Fruit fly (Drosophila melanogaster) whole organism, prepupa: ENCODE measurements around the gene CG7766.

ENCODE experiments used
- Blimp-1 ChIP-seq: fragments of 200-800 bp; sonication (Bioruptor generic); optimal IDR thresholded peaks from 3 replicates; lab custom pipeline; 2017; ENCODE audit warnings: missing biosample characterization, missing genetic modification characterization, mild to moderate bottlenecking, moderate library complexity, missing genetic modification reagents
- CG10631 ChIP-seq: fragments of 200-800 bp; sonication (Bioruptor generic); optimal IDR thresholded peaks from 2 replicates; lab custom pipeline; 2016; ENCODE audit warnings: missing biosample characterization, missing genetic modification characterization
- CG10669 ChIP-seq: fragments of 200-800 bp; sonication (Bioruptor generic); optimal IDR thresholded peaks from 3 replicates; lab custom pipeline; 2018; ENCODE audit warnings: missing biosample characterization, mild to moderate bottlenecking, missing genetic modification characterization, moderate library complexity
- CG11294 ChIP-seq: fragments of 200-800 bp; sonication (Bioruptor generic); IDR thresholded peaks from 2 replicates; pipeline ENCODE4 v1.3.6; 2022; ENCODE audit warnings: missing biosample characterization, missing genetic modification characterization
- CG11762 ChIP-seq: fragments of 200-800 bp; sonication (Bioruptor generic); optimal IDR thresholded peaks from 3 replicates; lab custom pipeline; 2016; ENCODE audit warnings: missing biosample characterization, missing genetic modification characterization; ENCODE audit not compliant: insufficient read depth
- CG11902 ChIP-seq: fragments of 200-800 bp; sonication (Bioruptor generic); optimal IDR thresholded peaks from 3 replicates; lab custom pipeline; 2016; ENCODE audit warnings: missing biosample characterization, missing genetic modification characterization
- CG15336 ChIP-seq: fragments of 200-800 bp; sonication (Bioruptor generic); IDR thresholded peaks from 2 replicates; pipeline ENCODE4 v1.3.6; 2022; ENCODE audit warnings: missing biosample characterization, missing genetic modification characterization
- CG1621 ChIP-seq: fragments of 200-800 bp; sonication (Bioruptor generic); optimal IDR thresholded peaks from 3 replicates; lab custom pipeline; 2018; ENCODE audit warnings: missing biosample characterization, mild to moderate bottlenecking, missing genetic modification characterization
- CG3032 ChIP-seq: fragments of 200-800 bp; optimal IDR thresholded peaks from 2 replicates; lab custom pipeline; 2019; ENCODE audit warnings: missing biosample characterization, mild to moderate bottlenecking, missing genetic modification characterization, moderate library complexity
- CG31627 ChIP-seq: fragments of 200-800 bp; sonication (Bioruptor generic); optimal IDR thresholded peaks from 3 replicates; lab custom pipeline; 2016; ENCODE audit warnings: missing biosample characterization, missing genetic modification characterization
- CG32006 ChIP-seq: fragments of 200-800 bp; sonication (Bioruptor generic); optimal IDR thresholded peaks from 3 replicates; lab custom pipeline; 2017; ENCODE audit warnings: missing biosample characterization, mild to moderate bottlenecking, missing genetic modification characterization
- CG34406 ChIP-seq: fragments of 200-800 bp; sonication (Bioruptor generic); optimal IDR thresholded peaks from 3 replicates; lab custom pipeline; 2016; ENCODE audit warnings: missing biosample characterization, missing genetic modification characterization
- CG3919 ChIP-seq: fragments of 200-800 bp; sonication (Bioruptor generic); optimal IDR thresholded peaks from 3 replicates; lab custom pipeline; 2016; ENCODE audit warnings: missing biosample characterization, missing genetic modification characterization
- CG4318 ChIP-seq: fragments of 200-800 bp; sonication (Bioruptor generic); optimal IDR thresholded peaks from 3 replicates; lab custom pipeline; 2017; ENCODE audit warnings: missing biosample characterization, mild to moderate bottlenecking, missing genetic modification characterization
- CG6163 ChIP-seq: fragments of 200-800 bp; sonication (Bioruptor generic); IDR thresholded peaks from 3 replicates; pipeline ENCODE4 v1.3.6; 2022; ENCODE audit warnings: missing biosample characterization, missing genetic modification characterization
- CG6276 ChIP-seq: fragments of 200-800 bp; sonication (Bioruptor generic); optimal IDR thresholded peaks from 2 replicates; lab custom pipeline; 2017; ENCODE audit warnings: missing biosample characterization, mild to moderate bottlenecking, missing genetic modification characterization
- CG6792 ChIP-seq: fragments of 200-800 bp; sonication (Bioruptor generic); optimal IDR thresholded peaks from 3 replicates; lab custom pipeline; 2016; ENCODE audit warnings: missing biosample characterization, missing genetic modification characterization
- CG6808 ChIP-seq: fragments of 200-800 bp; sonication (Bioruptor generic); optimal IDR thresholded peaks from 3 replicates; lab custom pipeline; 2017; ENCODE audit warnings: missing biosample characterization, missing genetic modification characterization, mild to moderate bottlenecking, moderate library complexity, missing genetic modification reagents
- CG6854 ChIP-seq: fragments of 200-800 bp; sonication (Bioruptor generic); optimal IDR thresholded peaks from 2 replicates; lab custom pipeline; 2017; ENCODE audit warnings: missing biosample characterization, mild to moderate bottlenecking, missing genetic modification characterization
- CG8119 ChIP-seq: fragments of 200-800 bp; sonication (Bioruptor generic); IDR thresholded peaks from 3 replicates; pipeline ENCODE4 v1.3.6; 2022; ENCODE audit warnings: missing biosample characterization, missing genetic modification characterization
- CG8319 ChIP-seq: fragments of 200-800 bp; sonication (Bioruptor generic); optimal IDR thresholded peaks from 3 replicates; lab custom pipeline; 2016; ENCODE audit warnings: missing biosample characterization, missing genetic modification characterization
- CG8632 ChIP-seq: fragments of 200-800 bp; sonication (Bioruptor generic); optimal IDR thresholded peaks from 3 replicates; lab custom pipeline; 2016; ENCODE audit warnings: missing biosample characterization, missing genetic modification characterization
- Eip75B ChIP-seq: fragments of 200-800 bp; sonication (Bioruptor generic); optimal IDR thresholded peaks from 3 replicates; lab custom pipeline; 2016; ENCODE audit warnings: missing biosample characterization, missing genetic modification characterization
- Eip93F ChIP-seq: fragments of 200-800 bp; sonication (Bioruptor generic); optimal IDR thresholded peaks from 2 replicates; lab custom pipeline; 2016; ENCODE audit warnings: missing biosample characterization, mild to moderate bottlenecking, missing genetic modification characterization
- Ets96B ChIP-seq: fragments of 200-800 bp; optimal IDR thresholded peaks from 2 replicates; lab custom pipeline; 2019; ENCODE audit warnings: missing biosample characterization, mild to moderate bottlenecking, missing genetic modification characterization, moderate library complexity
- Gug ChIP-seq: fragments of 200-800 bp; sonication (Bioruptor generic); IDR thresholded peaks from 2 replicates; pipeline ENCODE4 v1.3.6; 2022; ENCODE audit warnings: missing biosample characterization, missing genetic modification characterization
- Hr38 ChIP-seq: sonication (Bioruptor generic); optimal IDR thresholded peaks from 2 replicates; lab custom pipeline; 2016; ENCODE audit warnings: missing biosample characterization, missing genetic modification characterization
- Hr4 ChIP-seq: fragments of 200-800 bp; sonication (Bioruptor generic); optimal IDR thresholded peaks from 3 replicates; lab custom pipeline; 2016; ENCODE audit warnings: missing biosample characterization, missing genetic modification characterization
- Lpt ChIP-seq: fragments of 200-800 bp; sonication (Bioruptor generic); optimal IDR thresholded peaks from 3 replicates; lab custom pipeline; 2016; ENCODE audit warnings: missing biosample characterization, missing genetic modification characterization
- OdsH ChIP-seq: fragments of 200-800 bp; sonication (Bioruptor generic); optimal IDR thresholded peaks from 3 replicates; lab custom pipeline; 2016; ENCODE audit warnings: missing biosample characterization, missing genetic modification characterization
- Smox ChIP-seq: fragments of 200-800 bp; sonication (Bioruptor generic); optimal IDR thresholded peaks from 3 replicates; lab custom pipeline; 2016; ENCODE audit warnings: missing biosample characterization, missing genetic modification characterization
- Sox14 ChIP-seq: fragments of 200-800 bp; sonication (Bioruptor generic); optimal IDR thresholded peaks from 3 replicates; lab custom pipeline; 2016; ENCODE audit warnings: missing biosample characterization, missing genetic modification characterization
- achi ChIP-seq: fragments of 200-800 bp; sonication (Bioruptor generic); optimal IDR thresholded peaks from 3 replicates; lab custom pipeline; 2016; ENCODE audit warnings: missing biosample characterization, missing genetic modification characterization
- acj6 ChIP-seq: fragments of 200-800 bp; sonication (Bioruptor generic); optimal IDR thresholded peaks from 3 replicates; lab custom pipeline; 2016; ENCODE audit warnings: missing biosample characterization, missing genetic modification characterization
- cyc ChIP-seq: fragments of 200-800 bp; sonication (Bioruptor generic); optimal IDR thresholded peaks from 3 replicates; lab custom pipeline; 2016; ENCODE audit warnings: missing biosample characterization, missing genetic modification characterization
- dac ChIP-seq: fragments of 200-800 bp; sonication (Bioruptor generic); optimal IDR thresholded peaks from 2 replicates; lab custom pipeline; 2017; ENCODE audit warnings: missing biosample characterization, mild to moderate bottlenecking, missing genetic modification characterization
- eg ChIP-seq: fragments of 200-800 bp; sonication (Bioruptor generic); IDR thresholded peaks from 3 replicates; pipeline ENCODE4 v1.3.6; 2022; ENCODE audit warnings: missing biosample characterization, missing genetic modification characterization
- fd59A ChIP-seq: fragments of 200-800 bp; sonication (Bioruptor generic); optimal IDR thresholded peaks from 2 replicates; lab custom pipeline; 2017; ENCODE audit warnings: missing biosample characterization, mild to moderate bottlenecking, missing genetic modification characterization, missing genetic modification reagents
- fd85E ChIP-seq: fragments of 200-800 bp; sonication (Bioruptor generic); optimal IDR thresholded peaks from 3 replicates; lab custom pipeline; 2016; ENCODE audit warnings: missing biosample characterization, missing genetic modification characterization
- fkh ChIP-seq: fragments of 200-800 bp; sonication (Bioruptor generic); optimal IDR thresholded peaks from 3 replicates; lab custom pipeline; 2017; ENCODE audit warnings: missing biosample characterization, mild to moderate bottlenecking, missing genetic modification characterization, moderate library complexity
- net ChIP-seq: fragments of 200-800 bp; sonication (Bioruptor generic); optimal IDR thresholded peaks from 3 replicates; lab custom pipeline; 2016; ENCODE audit warnings: missing biosample characterization, missing genetic modification characterization
- pdm3 ChIP-seq: fragments of 200-800 bp; sonication (Bioruptor generic); optimal IDR thresholded peaks from 3 replicates; lab custom pipeline; 2016; ENCODE audit warnings: missing biosample characterization, missing genetic modification characterization
- salr ChIP-seq, 2 experiments: fragments of 200-800 bp; sonication (Bioruptor generic); optimal IDR thresholded peaks; 3 replicates each; lab custom pipeline; 2016 to 2018; ENCODE audit warnings: missing biosample characterization in 2 of 2, missing genetic modification characterization in 2 of 2, mild to moderate bottlenecking in 1 of 2
- spab ChIP-seq: fragments of 200-800 bp; sonication (Bioruptor generic); optimal IDR thresholded peaks from 2 replicates; lab custom pipeline; 2017; ENCODE audit warnings: missing biosample characterization, mild to moderate bottlenecking, missing genetic modification characterization, missing genetic modification reagents
- ss ChIP-seq, 2 experiments: fragments of 200-800 bp; sonication (Bioruptor generic); optimal IDR thresholded peaks; 2 replicates in 1 of 2; 3 replicates in 1 of 2; lab custom pipeline; 2017 to 2018; ENCODE audit warnings: mild to moderate bottlenecking in 2 of 2, missing biosample characterization in 2 of 2, missing genetic modification characterization in 2 of 2, moderate library complexity in 1 of 2
- svp ChIP-seq: fragments of 200-800 bp; sonication (Bioruptor generic); peaks from one replicate; lab custom pipeline; 2016; ENCODE audit warnings: missing biosample characterization, missing genetic modification characterization
- topi ChIP-seq: fragments of 200-800 bp; sonication (Bioruptor generic); optimal IDR thresholded peaks from 3 replicates; lab custom pipeline; 2016; ENCODE audit warnings: missing biosample characterization, missing genetic modification characterization
- vri ChIP-seq: fragments of 200-800 bp; sonication (Bioruptor generic); optimal IDR thresholded peaks from 3 replicates; lab custom pipeline; 2016; ENCODE audit warnings: missing biosample characterization, mild to moderate bottlenecking, missing genetic modification characterization

Gene CG7766

DNA sequence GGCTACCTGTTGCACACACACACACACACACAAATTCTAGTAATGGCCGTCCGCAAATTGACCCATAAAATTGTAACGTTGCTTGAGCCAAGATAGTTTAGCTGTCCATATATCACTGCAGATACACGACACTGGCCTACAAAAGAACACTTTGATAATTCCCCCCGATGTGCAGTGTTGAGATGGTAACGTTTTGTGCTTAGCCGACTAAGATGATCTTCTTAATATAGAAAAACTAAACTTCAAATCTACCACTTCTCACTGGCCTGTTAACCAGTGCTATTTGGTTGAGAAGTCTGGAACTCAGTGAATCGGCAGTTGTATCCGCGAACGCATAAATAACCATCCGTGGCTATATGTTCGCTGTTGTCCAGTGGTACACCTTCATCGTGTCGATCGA, 34.7 kb downstream of the CG7766 start (continued):
- TF ChIP-seq CG6808 (GFP tag; lab: Kevin White, UChicago) (peak; percentile 65), Smox (GFP tag; lab: Kevin White, UChicago) (no peak), dac (GFP tag; lab: Kevin White, UChicago) (peak; percentile 32), Eip75B (GFP tag; lab: Kevin White, UChicago) (peak; percentile 56), ss (GFP tag; optimal IDR thresholded peaks at IDR 0.05; lab: Kevin White, UChicago) (peak; percentile 83 to 84), CG6854 (GFP tag; lab: Kevin White, UChicago) (no peak), CG4318 (GFP tag; lab: Kevin White, UChicago) (peak; percentile 38), pdm3 (GFP tag; lab: Kevin White, UChicago) (peak; percentile 55), Blimp-1 (GFP tag; lab: Kevin White, UChicago) (no peak), OdsH (peak; percentile 62), CG6792 (GFP tag; lab: Kevin White, UChicago) (peak; percentile 46), CG31627 (GFP tag; lab: Kevin White, UChicago) (peak; percentile 33), CG8119 (GFP tag; lab: Robert Waterston, UW) (peak; percentile 56; the same call in 1 of the 3 replicates), fd85E (GFP tag; lab: Kevin White, UChicago) (no peak), fd59A (GFP tag; lab: Kevin White, UChicago) (peak; percentile 68), CG3032 (peak; percentile 71), salr (GFP tag; optimal IDR thresholded peaks at IDR 0.05; lab: Kevin White, UChicago) (peak in 1 of 2 experiments; percentile 77), CG11762 (GFP tag; lab: Kevin White, UChicago) (peak; percentile 6), CG34406 (GFP tag; lab: Kevin White, UChicago) (peak; percentile 4), CG15336 (GFP tag; lab: Robert Waterston, UW) (peak; percentile 69), Eip93F (no peak), Sox14 (GFP tag; lab: Kevin White, UChicago) (peak; percentile 53), CG6163 (GFP tag; lab: Robert Waterston, UW) (peak; percentile 91), net (GFP tag; lab: Kevin White, UChicago) (peak; percentile 46), cyc (no peak), CG3919 (GFP tag; lab: Kevin White, UChicago) (peak; percentile 51), Hr38 (GFP tag; lab: Kevin White, UChicago) (no peak), CG32006 (GFP tag; lab: Kevin White, UChicago) (peak; percentile 74), fkh (GFP tag; lab: Kevin White, UChicago) (no peak), Ets96B (tag; lab: Kevin White, UChicago) (peak; percentile 78), CG11902 (GFP tag; lab: Kevin White, UChicago) (no peak)
- TF ChIP-seq, all 60 proteins: peak for 44

DNA sequence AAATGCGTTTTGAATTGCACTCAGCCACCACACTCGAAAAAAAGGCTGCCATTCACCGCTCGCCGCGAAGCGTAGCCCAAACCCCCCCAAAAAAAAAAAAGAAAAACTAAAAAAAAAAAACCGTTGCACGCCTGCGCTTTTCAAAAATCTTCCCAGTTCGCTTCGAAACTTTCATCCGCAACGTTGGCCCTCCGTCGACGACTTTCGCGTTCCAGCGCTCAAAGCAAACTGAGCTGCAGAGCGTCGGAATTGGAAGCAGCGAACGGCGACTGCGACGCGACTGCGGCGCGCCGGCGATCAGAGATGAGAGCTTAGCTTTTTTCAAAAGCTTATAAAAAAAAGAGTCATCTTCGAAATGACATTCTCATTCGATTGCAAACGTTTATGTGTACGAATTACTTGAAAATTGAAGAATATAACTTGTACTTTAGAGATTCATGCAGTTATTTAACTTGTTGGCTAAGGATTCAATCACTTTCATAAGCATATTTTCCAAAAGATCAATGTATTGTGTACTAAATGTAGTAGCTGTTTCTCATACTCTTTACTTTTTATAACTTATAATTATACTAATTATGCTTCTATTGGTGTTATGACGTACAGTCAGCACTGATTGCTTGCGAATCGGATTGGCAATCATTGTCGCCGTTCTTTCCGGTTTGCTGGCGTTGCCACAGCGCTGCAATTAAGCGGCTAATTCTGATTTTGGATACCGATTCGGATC, 35.6 kb downstream of the CG7766 start, which contains the start of gene CG15365:
Gene CG15365 (minus strand): TSS at position 230 of the 724 bp plus-strand sequence.
- no peak; the same call in 1 of the 2 replicates for TF ChIP-seq Gug (GFP tag; lab: Robert Waterston, UW)
- no peak for TF ChIP-seq CG11902 (GFP tag; lab: Kevin White, UChicago)
- peak; percentile 40 for TF ChIP-seq achi (GFP tag; lab: Kevin White, UChicago)
- TF ChIP-seq CG15336 (GFP tag; lab: Robert Waterston, UW): peak; percentile 39; the same call in 1 of the 2 replicates
- TF ChIP-seq vri (GFP tag; lab: Kevin White, UChicago): no peak
- peak; percentile 43; the same call in 2 of the 3 replicates for TF ChIP-seq eg
- no peak for TF ChIP-seq CG11294 (GFP tag; lab: Robert Waterston, UW)
- TF ChIP-seq CG3919 (GFP tag; lab: Kevin White, UChicago): peak; percentile 7
- no peak for TF ChIP-seq Sox14 (GFP tag; lab: Kevin White, UChicago)
- TF ChIP-seq Smox (GFP tag; lab: Kevin White, UChicago): peak; percentile 66
- no peak for TF ChIP-seq CG10669 (GFP tag; lab: Kevin White, UChicago)
- peak; percentile 34 for TF ChIP-seq topi (GFP tag; lab: Kevin White, UChicago)
- peak; percentile 80 for TF ChIP-seq svp (GFP tag; lab: Kevin White, UChicago)
- TF ChIP-seq spab (GFP tag; lab: Kevin White, UChicago): no peak
- no peak for TF ChIP-seq CG8319
- TF ChIP-seq Blimp-1 (GFP tag; lab: Kevin White, UChicago): no peak
- TF ChIP-seq Lpt (GFP tag; lab: Kevin White, UChicago): no peak
- peak; percentile 42 for TF ChIP-seq OdsH
- no peak for TF ChIP-seq CG8632 (GFP tag; lab: Kevin White, UChicago)
- TF ChIP-seq CG6163 (GFP tag; lab: Robert Waterston, UW): peak; percentile 29; the same call in 1 of the 3 replicates
- TF ChIP-seq acj6 (GFP tag; lab: Kevin White, UChicago): peak; percentile 38
- peak; percentile 40 for TF ChIP-seq CG6792 (GFP tag; lab: Kevin White, UChicago)
- TF ChIP-seq CG6276 (GFP tag; lab: Kevin White, UChicago): no peak
- no peak for TF ChIP-seq CG1621 (tag; lab: Kevin White, UChicago)
- peak; percentile 20 for TF ChIP-seq CG10631 (GFP tag; lab: Kevin White, UChicago)
- no peak for TF ChIP-seq Hr4 (GFP tag; lab: Kevin White, UChicago)
- TF ChIP-seq CG11762 (GFP tag; lab: Kevin White, UChicago): no peak
